Fruit fly (Drosophila melanogaster) whole organism, embryonic: Measurements from ENCODE around the gene osp.

Experiments used
- Aef1 ChIP-seq: fragments of 200-800 bp; sonication (Bioruptor generic); IDR thresholded peaks from 3 replicates; pipeline ENCODE4 v1.3.6; 2022; ENCODE audit warnings: missing biosample characterization, missing genetic modification characterization
- Antp ChIP-seq: fragments of 200-800 bp; sonication (Bioruptor generic); optimal IDR thresholded peaks from 3 replicates; lab custom pipeline; 2016; ENCODE audit warnings: missing biosample characterization, missing genetic modification characterization
- B-H2 ChIP-seq: fragments of 200-800 bp; sonication (Bioruptor generic); optimal IDR thresholded peaks from 2 replicates; lab custom pipeline; 2018; ENCODE audit warnings: missing biosample characterization, mild to moderate bottlenecking, missing genetic modification characterization
- Bgb ChIP-seq: fragments of 200-800 bp; sonication (Bioruptor generic); IDR thresholded peaks from 2 replicates; pipeline ENCODE4 v1.3.6; 2022; ENCODE audit warnings: missing biosample characterization, missing genetic modification characterization; ENCODE audit not compliant: partially characterized antibody
- Bteb2 ChIP-seq: fragments of 200-800 bp; sonication (Bioruptor generic); optimal IDR thresholded peaks from 2 replicates; lab custom pipeline; 2016; ENCODE audit warnings: missing biosample characterization, missing genetic modification characterization
- CG10462 ChIP-seq: fragments of 200-800 bp; sonication (Bioruptor generic); optimal IDR thresholded peaks from 2 replicates; lab custom pipeline; 2016; ENCODE audit warnings: missing biosample characterization, missing genetic modification characterization
- CG10959 ChIP-seq: fragments of 200-800 bp; sonication (Bioruptor generic); IDR thresholded peaks from 2 replicates; pipeline ENCODE4 v1.3.6; 2022; ENCODE audit warnings: missing biosample characterization, missing genetic modification characterization
- CG11504 ChIP-seq: fragments of 200-800 bp; sonication (Bioruptor generic); optimal IDR thresholded peaks from 3 replicates; lab custom pipeline; 2019; ENCODE audit warnings: missing biosample characterization, mild to moderate bottlenecking, missing genetic modification characterization, moderate library complexity
- CG1603 ChIP-seq: fragments of 200-800 bp; sonication (Bioruptor generic); optimal IDR thresholded peaks from 2 replicates; lab custom pipeline; 2019; ENCODE audit warnings: missing biosample characterization, mild to moderate bottlenecking, missing genetic modification characterization, moderate library complexity
- CG1647 ChIP-seq: fragments of 200-800 bp; sonication (Bioruptor generic); optimal IDR thresholded peaks from 3 replicates; lab custom pipeline; 2016; ENCODE audit warnings: missing biosample characterization, missing genetic modification characterization
- CG32767 ChIP-seq: fragments of 200-800 bp; sonication (Bioruptor generic); IDR thresholded peaks from 2 replicates; pipeline ENCODE4 v1.3.6; 2022; ENCODE audit warnings: missing biosample characterization, missing genetic modification characterization
- CG3281 ChIP-seq: fragments of 200-800 bp; sonication (Bioruptor generic); optimal IDR thresholded peaks from 3 replicates; lab custom pipeline; 2017; ENCODE audit warnings: missing biosample characterization, mild to moderate bottlenecking, missing genetic modification characterization
- CG34224 ChIP-seq: fragments of 200-800 bp; sonication (Bioruptor generic); IDR thresholded peaks from 3 replicates; pipeline ENCODE4 v1.3.6; 2022; ENCODE audit warnings: missing biosample characterization, missing genetic modification characterization; ENCODE audit not compliant: partially characterized antibody
- CG3847 ChIP-seq: fragments of 200-800 bp; sonication (Bioruptor generic); IDR thresholded peaks from 2 replicates; pipeline ENCODE4 v1.3.6; 2022; ENCODE audit warnings: missing biosample characterization, missing genetic modification characterization
- CG4282 ChIP-seq: fragments of 200-800 bp; sonication (Bioruptor generic); optimal IDR thresholded peaks from 2 replicates; lab custom pipeline; 2016; ENCODE audit warnings: missing biosample characterization, missing genetic modification characterization
- CG6272 ChIP-seq: fragments of 200-800 bp; sonication (Bioruptor generic); IDR thresholded peaks from 2 replicates; pipeline ENCODE4 v1.3.6; 2022; ENCODE audit warnings: missing biosample characterization, missing genetic modification characterization
- CG6654 ChIP-seq: fragments of 200-800 bp; sonication (Bioruptor generic); optimal IDR thresholded peaks from 2 replicates; lab custom pipeline; 2017; ENCODE audit warnings: missing biosample characterization, mild to moderate bottlenecking, missing genetic modification characterization
- CG6813 ChIP-seq: fragments of 200-800 bp; sonication (Bioruptor generic); optimal IDR thresholded peaks from 2 replicates; lab custom pipeline; 2017; ENCODE audit warnings: missing biosample characterization, missing genetic modification characterization, mild to moderate bottlenecking, moderate library complexity, missing genetic modification reagents
- CG8290 ChIP-seq, 3 experiments: fragments of 200-800 bp; sonication (Bioruptor generic); optimal IDR thresholded peaks; 2 replicates each; lab custom pipeline; 2016 to 2019; ENCODE audit warnings: missing biosample characterization in 3 of 3, missing genetic modification characterization in 3 of 3, mild to moderate bottlenecking in 2 of 3, moderate library complexity in 1 of 3
- CG8478 ChIP-seq: fragments of >200 bp; optimal IDR thresholded peaks from 2 replicates; lab custom pipeline; 2018
- CG9876 ChIP-seq: fragments of 200-800 bp; sonication (Bioruptor generic); optimal IDR thresholded peaks from 2 replicates; lab custom pipeline; 2016; ENCODE audit warnings: missing biosample characterization, missing genetic modification characterization
- CoRest ChIP-seq: fragments of 200-800 bp; sonication (Bioruptor generic); optimal IDR thresholded peaks from 3 replicates; lab custom pipeline; 2018; ENCODE audit warnings: missing biosample characterization, mild to moderate bottlenecking, missing genetic modification characterization, moderate library complexity
- D ChIP-seq, 2 experiments: fragments of 200-800 bp in 1 of 2; fragments of >200 bp in 1 of 2; sonication (Bioruptor generic) in 1 of 2; optimal IDR thresholded peaks; 2 replicates in 1 of 2; 3 replicates in 1 of 2; lab custom pipeline; 2017; ENCODE audit warnings: mild to moderate bottlenecking in 1 of 2, missing biosample characterization in 1 of 2, missing genetic modification characterization in 1 of 2, missing genetic modification reagents in 1 of 2
- Dip3 ChIP-seq: fragments of 200-800 bp; sonication (Bioruptor generic); optimal IDR thresholded peaks from 3 replicates; lab custom pipeline; 2016; ENCODE audit warnings: missing biosample characterization, missing genetic modification characterization
- E2f2 ChIP-seq: fragments of 200-800 bp; sonication (Bioruptor generic); IDR thresholded peaks from 2 replicates; pipeline ENCODE4 v1.3.6; 2022; ENCODE audit warnings: missing biosample characterization, missing genetic modification characterization
- ERR ChIP-seq: fragments of 200-800 bp; sonication (Bioruptor generic); optimal IDR thresholded peaks from 2 replicates; lab custom pipeline; 2016; ENCODE audit warnings: missing biosample characterization, missing genetic modification characterization
- Fer1 ChIP-seq: fragments of 200-800 bp; sonication (Bioruptor generic); optimal IDR thresholded peaks from 2 replicates; lab custom pipeline; 2017; ENCODE audit warnings: missing biosample characterization, mild to moderate bottlenecking, missing genetic modification characterization
- Gsc ChIP-seq: fragments of 200-800 bp; sonication (Bioruptor generic); IDR thresholded peaks from 2 replicates; pipeline ENCODE4 v1.3.6; 2022; ENCODE audit warnings: missing biosample characterization, missing genetic modification characterization
- HLH4C ChIP-seq: fragments of 200-800 bp; sonication (Bioruptor generic); IDR thresholded peaks from 3 replicates; pipeline ENCODE4 v1.3.6; 2022; ENCODE audit warnings: missing biosample characterization, missing genetic modification characterization; ENCODE audit not compliant: partially characterized antibody
- Hand ChIP-seq: fragments of 200-800 bp; sonication (Bioruptor generic); optimal IDR thresholded peaks from 2 replicates; lab custom pipeline; 2017; ENCODE audit warnings: mild to moderate bottlenecking, missing biosample characterization, missing genetic modification reagents, missing genetic modification characterization
- Lim3 ChIP-seq: fragments of 200-800 bp; sonication (Bioruptor generic); IDR thresholded peaks from 2 replicates; pipeline ENCODE4 v1.3.6; 2022; ENCODE audit warnings: missing biosample characterization, missing genetic modification characterization
- Med ChIP-seq: fragments of 200-800 bp; sonication (Bioruptor generic); peaks from one replicate; lab custom pipeline; 2016; ENCODE audit warnings: missing biosample characterization, missing genetic modification characterization, mild to moderate bottlenecking, inconsistent platforms, moderate library complexity
- Nf-YC ChIP-seq: fragments of 200-800 bp; optimal IDR thresholded peaks from 3 replicates; lab custom pipeline; 2019; ENCODE audit warnings: missing biosample characterization, mild to moderate bottlenecking, missing genetic modification characterization, moderate library complexity
- Oli ChIP-seq: fragments of 200-800 bp; sonication (Bioruptor generic); optimal IDR thresholded peaks from 2 replicates; lab custom pipeline; 2018; ENCODE audit warnings: missing biosample characterization, mild to moderate bottlenecking, missing genetic modification characterization, moderate library complexity
- bigmax ChIP-seq: fragments of 200-800 bp; sonication (Bioruptor generic); optimal IDR thresholded peaks from 2 replicates; lab custom pipeline; 2018; ENCODE audit warnings: missing biosample characterization, mild to moderate bottlenecking, missing genetic modification characterization
- br ChIP-seq: fragments of >200 bp; optimal IDR thresholded peaks from 2 replicates; lab custom pipeline; 2017
- chif ChIP-seq, 2 experiments: fragments of 200-800 bp; sonication (Bioruptor generic); optimal IDR thresholded peaks; 3 replicates each; lab custom pipeline; 2016; ENCODE audit warnings: missing biosample characterization in 2 of 2, missing genetic modification characterization in 2 of 2
- gcm ChIP-seq: fragments of 200-800 bp; sonication (Bioruptor generic); optimal IDR thresholded peaks from 2 replicates; lab custom pipeline; 2019; ENCODE audit warnings: missing biosample characterization, mild to moderate bottlenecking, missing genetic modification characterization, moderate library complexity
- gem ChIP-seq: fragments of 200-800 bp; sonication (Bioruptor generic); optimal IDR thresholded peaks from 2 replicates; lab custom pipeline; 2019; ENCODE audit warnings: missing biosample characterization, mild to moderate bottlenecking, missing genetic modification characterization, moderate library complexity
- hb ChIP-seq: fragments of 200-800 bp; sonication (Bioruptor generic); IDR thresholded peaks from 3 replicates; pipeline ENCODE4 v1.3.6; 2022; ENCODE audit warnings: missing biosample characterization, missing genetic modification characterization; ENCODE audit not compliant: partially characterized antibody
- insv ChIP-seq, 2 experiments: fragments of 200-800 bp; sonication (Bioruptor generic); optimal IDR thresholded peaks; 3 replicates each; lab custom pipeline; 2016 to 2018; ENCODE audit warnings: missing biosample characterization in 2 of 2, missing genetic modification characterization in 2 of 2
- luna ChIP-seq: fragments of 200-800 bp; sonication (Bioruptor generic); optimal IDR thresholded peaks from 2 replicates; lab custom pipeline; 2016; ENCODE audit warnings: missing biosample characterization, missing genetic modification characterization
- mam ChIP-seq: fragments of 200-800 bp; sonication (Bioruptor generic); optimal IDR thresholded peaks from 3 replicates; lab custom pipeline; 2016; ENCODE audit warnings: missing biosample characterization, missing genetic modification characterization
- repo ChIP-seq: fragments of 200-800 bp; sonication (Bioruptor generic); optimal IDR thresholded peaks from 2 replicates; lab custom pipeline; 2016; ENCODE audit warnings: missing biosample characterization, missing genetic modification characterization
- row ChIP-seq: fragments of 200-800 bp; sonication (Bioruptor generic); IDR thresholded peaks from 3 replicates; pipeline ENCODE4 v1.3.6; 2022; ENCODE audit warnings: missing biosample characterization, missing genetic modification characterization
- sens-2 ChIP-seq: fragments of 200-800 bp; sonication (Bioruptor generic); IDR thresholded peaks from 2 replicates; pipeline ENCODE4 v1.3.6; 2022; ENCODE audit warnings: missing biosample characterization, missing genetic modification characterization
- slbo ChIP-seq: fragments of 200-800 bp; sonication (Bioruptor generic); IDR thresholded peaks from 2 replicates; pipeline ENCODE4 v1.3.6; 2022; ENCODE audit warnings: missing biosample characterization, missing genetic modification characterization
- so ChIP-seq: fragments of 200-800 bp; sonication (Bioruptor generic); IDR thresholded peaks from 3 replicates; pipeline ENCODE4 v1.3.6; 2022; ENCODE audit warnings: missing biosample characterization, missing genetic modification characterization
- sqz ChIP-seq: fragments of 200-800 bp; sonication (Bioruptor generic); optimal IDR thresholded peaks from 3 replicates; lab custom pipeline; 2018; ENCODE audit warnings: missing biosample characterization, mild to moderate bottlenecking, missing genetic modification characterization
- vnd ChIP-seq: fragments of 200-800 bp; sonication (Bioruptor generic); IDR thresholded peaks from 3 replicates; pipeline ENCODE4 v1.3.6; 2022; ENCODE audit warnings: missing biosample characterization, missing genetic modification characterization; ENCODE audit not compliant: partially characterized antibody

The osp gene

dm6 chr2L:14599058-14599789, 89.9 kb downstream of the osp start (continued):
- TF ChIP-seq CG6272 (GFP tag; lab: Robert Waterston, UW) (no peak; the same call in 1 of the 2 replicates), Hand (GFP tag; lab: Kevin White, UChicago) (no peak), Bteb2 (GFP tag; lab: Kevin White, UChicago) (no peak), E2f2 (GFP tag; lab: Robert Waterston, UW) (no peak), ERR (GFP tag; lab: Kevin White, UChicago) (no peak), sens-2 (GFP tag; lab: Robert Waterston, UW) (no peak), repo (GFP tag; lab: Kevin White, UChicago) (no peak), CG4282 (GFP tag; lab: Kevin White, UChicago) (no peak), Antp (GFP tag; lab: Kevin White, UChicago) (no peak), CG10959 (GFP tag; lab: Robert Waterston, UW) (no peak), CG10462 (GFP tag; lab: Kevin White, UChicago) (no peak), CG3281 (GFP tag; lab: Kevin White, UChicago) (no peak), CG1647 (GFP tag; lab: Kevin White, UChicago) (no peak), CG3847 (GFP tag; lab: Robert Waterston, UW) (no peak), CG8478 (lab: Kevin White, UChicago) (no peak), Fer1 (GFP tag; lab: Kevin White, UChicago) (no peak), luna (GFP tag; lab: Kevin White, UChicago) (no peak), D (optimal IDR thresholded peaks at IDR 0.05; lab: Kevin White, UChicago) (no peak), D (GFP tag; optimal IDR thresholded peaks at IDR 0.05; lab: Kevin White, UChicago) (no peak), insv (GFP tag; optimal IDR thresholded peaks at IDR 0.05; lab: Kevin White, UChicago) (no peak), hb (GFP tag; lab: Robert Waterston, UW) (peak; percentile 60; the same call in 1 of the 3 replicates), CG8290 (GFP tag; optimal IDR thresholded peaks at IDR 0.05; lab: Kevin White, UChicago) (no peak), CG8290 (tag; optimal IDR thresholded peaks at IDR 0.05; lab: Kevin White, UChicago) (no peak), gem (tag; lab: Kevin White, UChicago) (no peak), CG6654 (GFP tag; lab: Kevin White, UChicago) (no peak), CG6813 (no peak), Aef1 (GFP tag; lab: Robert Waterston, UW) (no peak), CG9876 (GFP tag; lab: Kevin White, UChicago) (no peak), chif (GFP tag; optimal IDR thresholded peaks at IDR 0.05; lab: Kevin White, UChicago) (no peak), CG34224 (peak; percentile 75), Lim3 (no peak), bigmax (GFP tag; lab: Kevin White, UChicago) (no peak), Dip3 (no peak), gcm (GFP tag; lab: Kevin White, UChicago) (no peak), vnd (GFP tag; lab: Robert Waterston, UW) (peak; percentile 70), B-H2 (GFP tag; lab: Kevin White, UChicago) (no peak), br (lab: Kevin White, UChicago) (no peak), CG1603 (tag; lab: Kevin White, UChicago) (no peak), sqz (GFP tag; lab: Kevin White, UChicago) (peak; percentile 15), Bgb (GFP tag; lab: Robert Waterston, UW) (peak; percentile 84), HLH4C (peak; percentile 70; the same call in 2 of the 3 replicates), mam (GFP tag; lab: Kevin White, UChicago) (no peak), CoRest (tag; lab: Kevin White, UChicago) (no peak), Oli (no peak), CG11504 (peak; percentile 3), row (GFP tag; lab: Robert Waterston, UW) (no peak), CG32767 (GFP tag; lab: Robert Waterston, UW) (no peak), Nf-YC (tag; lab: Kevin White, UChicago) (no peak), so (GFP tag; lab: Robert Waterston, UW) (no peak), Med (peak; percentile 61), slbo (GFP tag; lab: Robert Waterston, UW) (no peak), Gsc (GFP tag; lab: Robert Waterston, UW) (no peak)
